Worm (Caenorhabditis elegans): ENCODE data around the gene Y26G10.1.

ce11 chrV:17664367-17664766 lies 31.3 kb downstream of the Y26G10.1 start:
- no peak for TF ChIP-seq lsy-2 (tag; optimal IDR thresholded peaks at IDR 0.05)
- TF ChIP-seq ztf-11 (tag; optimal IDR thresholded peaks at IDR 0.05): no peak
- TF ChIP-seq elt-3 (tag; optimal IDR thresholded peaks at IDR 0.05): no peak
- TF ChIP-seq tbx-8 (GFP tag; optimal IDR thresholded peaks at IDR 0.05): no peak
- no peak for TF ChIP-seq lin-13 (tag; optimal IDR thresholded peaks at IDR 0.05)
- no peak for TF ChIP-seq unc-39 (tag; optimal IDR thresholded peaks at IDR 0.05)
- TF ChIP-seq nhr-237 (tag; optimal IDR thresholded peaks at IDR 0.05): no peak
- no peak for TF ChIP-seq ceh-43 (GFP tag; optimal IDR thresholded peaks at IDR 0.05)
- no peak for TF ChIP-seq bed-3 (GFP tag; optimal IDR thresholded peaks at IDR 0.05)
- TF ChIP-seq elt-1 (tag; optimal IDR thresholded peaks at IDR 0.05; ENCODE audit: borderline replicate concordance, insufficient read depth): no peak
- TF ChIP-seq pha-4 (tag; optimal IDR thresholded peaks at IDR 0.05): no peak
- TF ChIP-seq nhr-76 (tag; optimal IDR thresholded peaks at IDR 0.05): no peak
